Worm (Caenorhabditis elegans) whole organism, L1 larva: ENCODE results near the gene F18E9.7.

Source experiments
- C04F5.9 ChIP-seq: sonication (generic microtip); optimal IDR thresholded peaks from 2 replicates; lab custom pipeline; 2016; ENCODE audit warnings: missing genetic modification characterization, missing compliant biosample characterization
- C16A3.4 ChIP-seq: fragments of 150-350 bp; optimal IDR thresholded peaks from 2 replicates; lab custom pipeline; 2014; ENCODE audit warnings: missing biosample characterization, missing genetic modification characterization
- C34B4.2 ChIP-seq: sonication (generic microtip); optimal IDR thresholded peaks from 2 replicates; lab custom pipeline; 2017; ENCODE audit warnings: mild to moderate bottlenecking, missing genetic modification characterization, missing compliant biosample characterization
- Y116A8C.19 ChIP-seq: sonication (generic microtip); optimal IDR thresholded peaks from 2 replicates; lab custom pipeline; 2016; ENCODE audit warnings: missing compliant biosample characterization, missing genetic modification characterization, borderline replicate concordance
- aha-1 ChIP-seq: fragments of 150-350 bp; optimal IDR thresholded peaks from 2 replicates; lab custom pipeline; 2014; ENCODE audit warnings: missing biosample characterization, missing genetic modification characterization
- blmp-1 ChIP-seq: fragments of 150-350 bp; optimal IDR thresholded peaks from 2 replicates; lab custom pipeline; 2014; ENCODE audit warnings: missing biosample characterization, missing genetic modification characterization
- ceh-82 ChIP-seq, 3 experiments: fragments of 150-350 bp in 1 of 3; sonication (generic microtip) in 2 of 3; optimal IDR thresholded peaks; 2 replicates each; lab custom pipeline; 2014 to 2017; ENCODE audit warnings: missing biosample characterization in 3 of 3, missing genetic modification characterization in 3 of 3
- ces-1 ChIP-seq: fragments of 150-350 bp; optimal IDR thresholded peaks from 2 replicates; lab custom pipeline; 2014; ENCODE audit warnings: missing biosample characterization, missing genetic modification reagents, missing genetic modification characterization
- dpl-1 ChIP-seq, 3 experiments: fragments of 150-350 bp in 2 of 3; sonication (generic microtip) in 1 of 3; optimal IDR thresholded peaks; 2 replicates each; lab custom pipeline; 2014 to 2017; ENCODE audit warnings: missing biosample characterization in 3 of 3, missing genetic modification characterization in 3 of 3, missing genetic modification reagents in 3 of 3
- dsc-1 ChIP-seq: sonication (generic microtip); optimal IDR thresholded peaks from 2 replicates; lab custom pipeline; 2016; ENCODE audit warnings: mild to moderate bottlenecking, missing genetic modification characterization, missing compliant biosample characterization
- efl-3 ChIP-seq: fragments of 200-800 bp; sonication (Bioruptor generic); optimal IDR thresholded peaks from 2 replicates; lab custom pipeline; 2018; ENCODE audit warnings: mild to moderate bottlenecking, missing genetic modification characterization, missing compliant biosample characterization
- egl-13 ChIP-seq: sonication (generic microtip); optimal IDR thresholded peaks from 2 replicates; lab custom pipeline; 2016; ENCODE audit warnings: missing genotype, missing genetic modification reagents, missing genetic modification characterization, missing compliant biosample characterization
- elt-2 ChIP-seq: sonication (generic microtip); optimal IDR thresholded peaks from 2 replicates; lab custom pipeline; 2016; ENCODE audit warnings: missing genetic modification characterization, mild to moderate bottlenecking, inconsistent platforms, missing compliant biosample characterization, missing genetic modification reagents
- ets-5 ChIP-seq: fragments of 200-800 bp; sonication (Bioruptor generic); IDR thresholded peaks from 2 replicates; pipeline ENCODE4 v1.3.6; 2022; ENCODE audit warnings: missing genetic modification characterization, missing compliant biosample characterization
- fos-1 ChIP-seq: fragments of 150-350 bp; optimal IDR thresholded peaks from 2 replicates; lab custom pipeline; 2014; ENCODE audit warnings: missing biosample characterization, missing genetic modification characterization
- grh-1 ChIP-seq: fragments of 200-800 bp; sonication (Bioruptor generic); IDR thresholded peaks from 2 replicates; pipeline ENCODE4 v1.3.6; 2022; ENCODE audit warnings: missing genetic modification reagents, missing genetic modification characterization, missing compliant biosample characterization
- hlh-4 ChIP-seq: sonication (generic microtip); optimal IDR thresholded peaks from 2 replicates; lab custom pipeline; 2016; ENCODE audit warnings: mild to moderate bottlenecking, missing genetic modification characterization, missing compliant biosample characterization
- isw-1 ChIP-seq: fragments of 200-800 bp; sonication (Bioruptor generic); IDR thresholded peaks from 2 replicates; pipeline ENCODE4 v1.3.6; 2022; ENCODE audit warnings: missing genetic modification characterization, missing compliant biosample characterization
- lin-15B ChIP-seq: fragments of 150-350 bp; sonication (generic microtip); optimal IDR thresholded peaks from 3 replicates; lab custom pipeline; 2014; ENCODE audit warnings: missing biosample characterization, missing genetic modification characterization
- lin-35 ChIP-seq, 2 experiments: fragments of 150-350 bp; optimal IDR thresholded peaks; 2 replicates each; lab custom pipeline; 2014; ENCODE audit warnings: missing biosample characterization in 2 of 2, missing genetic modification characterization in 2 of 2, missing genetic modification reagents in 2 of 2
- lir-3 ChIP-seq: sonication (generic microtip); optimal IDR thresholded peaks from 2 replicates; lab custom pipeline; 2016; ENCODE audit warnings: mild to moderate bottlenecking, missing genetic modification characterization, moderate library complexity, missing compliant biosample characterization; ENCODE audit not compliant: poor library complexity
- lsy-2 ChIP-seq, 2 experiments: fragments of 150-350 bp; optimal IDR thresholded peaks; 2 replicates each; lab custom pipeline; 2014; ENCODE audit warnings: missing biosample characterization in 2 of 2, missing genetic modification characterization in 2 of 2
- mab-9 ChIP-seq: fragments of 200-800 bp; sonication (Bioruptor generic); IDR thresholded peaks from 2 replicates; pipeline ENCODE4 v1.3.6; 2022; ENCODE audit warnings: missing genetic modification reagents, missing genetic modification characterization, missing compliant biosample characterization
- mdl-1 ChIP-seq, 2 experiments: fragments of 150-350 bp; optimal IDR thresholded peaks; 2 replicates each; lab custom pipeline; 2014 to 2017; ENCODE audit warnings: missing biosample characterization in 2 of 2, missing genetic modification characterization in 2 of 2, inconsistent platforms in 1 of 2
- mef-2 ChIP-seq: fragments of 150-350 bp; optimal IDR thresholded peaks from 2 replicates; lab custom pipeline; 2014; ENCODE audit warnings: missing biosample characterization, missing genetic modification characterization
- mep-1 ChIP-seq: fragments of 150-350 bp; optimal IDR thresholded peaks from 2 replicates; lab custom pipeline; 2014; ENCODE audit warnings: missing biosample characterization, missing genetic modification characterization
- nhr-11 ChIP-seq: fragments of 150-350 bp; optimal IDR thresholded peaks from 2 replicates; lab custom pipeline; 2014; ENCODE audit warnings: missing biosample characterization, missing genetic modification characterization
- nhr-20 ChIP-seq: sonication (generic microtip); optimal IDR thresholded peaks from 2 replicates; lab custom pipeline; 2016; ENCODE audit warnings: mild to moderate bottlenecking, missing genetic modification characterization, missing compliant biosample characterization
- nhr-28 ChIP-seq: fragments of 150-350 bp; optimal IDR thresholded peaks from 2 replicates; lab custom pipeline; 2014; ENCODE audit warnings: missing biosample characterization, missing genetic modification characterization
- nhr-47 ChIP-seq: sonication (generic microtip); optimal IDR thresholded peaks from 2 replicates; lab custom pipeline; 2016; ENCODE audit warnings: mild to moderate bottlenecking, missing genetic modification characterization, moderate library complexity, missing compliant biosample characterization
- nhr-71 ChIP-seq: sonication (generic microtip); optimal IDR thresholded peaks from 2 replicates; lab custom pipeline; 2016; ENCODE audit warnings: mild to moderate bottlenecking, missing genetic modification characterization, moderate library complexity, missing compliant biosample characterization
- nhr-77 ChIP-seq: fragments of 150-350 bp; optimal IDR thresholded peaks from 2 replicates; lab custom pipeline; 2014; ENCODE audit warnings: missing biosample characterization, missing genetic modification characterization
- nhr-85 ChIP-seq: sonication (generic microtip); peaks from one replicate; lab custom pipeline; 2016; ENCODE audit warnings: missing genetic modification characterization, inconsistent platforms, missing compliant biosample characterization
- nhr-90 ChIP-seq: sonication (generic microtip); optimal IDR thresholded peaks from 2 replicates; lab custom pipeline; 2016; ENCODE audit warnings: mild to moderate bottlenecking, missing genetic modification characterization, missing compliant biosample characterization; ENCODE audit not compliant: poor library complexity
- pag-3 ChIP-seq: sonication (generic microtip); optimal IDR thresholded peaks from 2 replicates; lab custom pipeline; 2017; ENCODE audit warnings: missing genetic modification characterization, mild to moderate bottlenecking, missing compliant biosample characterization, antibody characterized with exemption, borderline replicate concordance; ENCODE audit not compliant: insufficient read depth
- pqm-1 ChIP-seq: sonication (generic microtip); optimal IDR thresholded peaks from 3 replicates; lab custom pipeline; 2017; ENCODE audit warnings: missing biosample characterization, missing genetic modification characterization
- rnt-1 ChIP-seq: sonication (generic microtip); optimal IDR thresholded peaks from 2 replicates; lab custom pipeline; 2016; ENCODE audit warnings: mild to moderate bottlenecking, missing genetic modification characterization, moderate library complexity, missing compliant biosample characterization
- snpc-4 ChIP-seq: fragments of 150-350 bp; optimal IDR thresholded peaks from 2 replicates; lab custom pipeline; 2014; ENCODE audit warnings: missing biosample characterization, missing genetic modification characterization
- snu-23 ChIP-seq: sonication (generic microtip); optimal IDR thresholded peaks from 2 replicates; lab custom pipeline; 2016; ENCODE audit warnings: missing genetic modification characterization, missing compliant biosample characterization
- sptf-1 ChIP-seq: fragments of 150-350 bp; optimal IDR thresholded peaks from 2 replicates; lab custom pipeline; 2014; ENCODE audit warnings: missing biosample characterization, missing genetic modification characterization
- swsn-7 ChIP-seq: sonication (generic microtip); optimal IDR thresholded peaks from 2 replicates; lab custom pipeline; 2016; ENCODE audit warnings: missing genetic modification characterization, missing compliant biosample characterization
- tbx-2 ChIP-seq: sonication (generic microtip); optimal IDR thresholded peaks from 2 replicates; lab custom pipeline; 2016; ENCODE audit warnings: missing genetic modification characterization, missing compliant biosample characterization
- tlp-1 ChIP-seq: fragments of 150-350 bp; optimal IDR thresholded peaks from 2 replicates; lab custom pipeline; 2014; ENCODE audit warnings: missing biosample characterization, missing genetic modification characterization
- unc-86 ChIP-seq: sonication (generic microtip); optimal IDR thresholded peaks from 2 replicates; lab custom pipeline; 2016; ENCODE audit warnings: missing genetic modification characterization, missing compliant biosample characterization
- ztf-11 ChIP-seq, 2 experiments: sonication (generic microtip); optimal IDR thresholded peaks; 2 replicates each; lab custom pipeline; 2016 to 2017; ENCODE audit warnings: missing genetic modification characterization in 2 of 2, missing biosample characterization in 1 of 2, missing compliant biosample characterization in 1 of 2

F18E9.7 gene

DNA sequence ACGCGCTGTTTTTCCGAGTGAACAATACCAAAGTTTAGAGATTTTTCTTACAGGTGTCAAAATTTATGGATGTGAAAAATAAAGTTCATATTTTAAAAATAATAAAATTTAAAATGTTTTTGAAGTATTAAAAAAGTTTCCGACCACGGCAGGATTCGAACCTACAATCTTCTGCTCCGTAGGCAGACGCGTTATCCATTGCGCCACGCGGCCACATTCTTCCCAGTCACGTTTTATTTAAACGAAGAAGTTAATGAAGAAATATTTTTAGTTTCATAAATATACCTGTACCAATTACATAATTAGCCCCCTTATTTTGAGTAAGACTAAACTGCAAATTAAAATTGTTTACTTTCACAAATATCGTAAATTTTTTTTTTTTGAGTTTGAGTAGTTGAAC, 43.1 kb upstream of the F18E9.7 start:
- TF ChIP-seq nhr-20 (tag; lab: Kevin White, UChicago) (peak; percentile 17), elt-2 (tag; lab: Kevin White, UChicago) (peak; percentile 12), aha-1 (tag; lab: Kevin White, UChicago) (no peak), mef-2 (tag; lab: Kevin White, UChicago) (no peak), ces-1 (GFP tag; lab: Kevin White, UChicago) (no peak), lir-3 (tag; lab: Kevin White, UChicago) (no peak), lin-35 (GFP tag; optimal IDR thresholded peaks at IDR 0.05; lab: Kevin White, UChicago) (peak in 1 of 2 experiments; percentile 20), tbx-2 (no peak), lin-15B (tag; lab: Kevin White, UChicago) (no peak), unc-86 (no peak), nhr-90 (peak; percentile 2), C34B4.2 (tag; lab: Kevin White, UChicago) (no peak), nhr-85 (peak; percentile 38), snu-23 (GFP tag; lab: Kevin White, UChicago) (peak; percentile 6)
- TF ChIP-seq, all 84 proteins: peak for 6

DNA sequence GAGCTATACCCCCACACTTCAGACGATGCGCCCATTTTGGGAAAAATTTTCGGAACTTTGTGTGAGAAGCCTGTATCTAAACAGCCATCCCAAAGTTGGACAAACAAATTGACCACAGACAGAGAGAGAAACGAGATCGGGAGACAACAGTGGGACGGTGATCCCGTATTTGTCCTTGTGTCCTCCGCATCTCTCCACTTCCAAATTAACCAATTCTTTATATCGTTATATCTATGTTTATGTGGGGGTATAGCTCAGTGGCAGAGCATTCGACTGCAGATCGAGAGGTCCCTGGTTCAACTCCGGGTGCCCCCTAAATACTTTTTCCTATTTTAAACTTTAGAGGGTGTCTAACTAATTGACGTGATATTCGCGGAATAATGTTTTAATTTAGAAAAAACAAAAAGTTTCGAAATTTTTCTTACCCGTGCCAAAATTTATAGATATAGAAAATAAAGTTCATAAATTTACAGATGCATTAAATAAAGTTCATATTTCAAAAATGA, 41.2 kb upstream of the F18E9.7 start:
- TF ChIP-seq nhr-90 (peak; percentile 22), isw-1 (GFP tag; lab: Robert Waterston, UW) (no peak), nhr-28 (tag; lab: Kevin White, UChicago) (no peak)

ce11 chrX:8625090-8625489, 27.5 kb upstream of the F18E9.7 start, which contains the start of gene K01A12.3:
K01A12.3 (minus strand) TSS chrX:8625190.
- TF ChIP-seq blmp-1 = no peak
- no peak for TF ChIP-seq C04F5.9 (tag; lab: Kevin White, UChicago)
- no peak for TF ChIP-seq C34B4.2 (tag; lab: Kevin White, UChicago)
- TF ChIP-seq swsn-7 (tag; lab: Kevin White, UChicago) = no peak
- TF ChIP-seq C16A3.4 = no peak
- TF ChIP-seq rnt-1 (tag; lab: Kevin White, UChicago) = no peak
- no peak for TF ChIP-seq aha-1 (tag; lab: Kevin White, UChicago)
- TF ChIP-seq tlp-1 (tag; lab: Kevin White, UChicago) = no peak
- TF ChIP-seq pqm-1 (tag; lab: Kevin White, UChicago) = no peak
- TF ChIP-seq isw-1 (GFP tag; lab: Robert Waterston, UW) = no peak
- no peak for TF ChIP-seq grh-1
- no peak for TF ChIP-seq nhr-90
- TF ChIP-seq dpl-1 (GFP tag; optimal IDR thresholded peaks at IDR 0.05; lab: Kevin White, UChicago) = no peak
- TF ChIP-seq efl-3 (GFP tag; lab: Kevin White, UChicago) = no peak
- no peak for TF ChIP-seq Y116A8C.19 (tag; lab: Kevin White, UChicago)
- TF ChIP-seq ceh-82 (tag; optimal IDR thresholded peaks at IDR 0.05; lab: Kevin White, UChicago) = no peak
- TF ChIP-seq, all 84 proteins: peak for 0

ce11 chrX:8623840-8624591, 26.5 kb upstream of the F18E9.7 start:
- TF ChIP-seq sptf-1 (tag; lab: Kevin White, UChicago) = no peak
- peak; percentile 27 for TF ChIP-seq nhr-85
- TF ChIP-seq rnt-1 (tag; lab: Kevin White, UChicago) = peak; percentile 45
- TF ChIP-seq nhr-47 (tag; lab: Kevin White, UChicago) = peak; percentile 14
- peak; percentile 18 for TF ChIP-seq nhr-77 (tag; lab: Kevin White, UChicago)
- TF ChIP-seq hlh-4 (tag; lab: Kevin White, UChicago) = no peak
- no peak for TF ChIP-seq nhr-11 (tag; lab: Kevin White, UChicago)
- no peak for TF ChIP-seq lsy-2 (tag; optimal IDR thresholded peaks at IDR 0.05; lab: Kevin White, UChicago)
- TF ChIP-seq egl-13 (tag; lab: Kevin White, UChicago) = no peak
- no peak for TF ChIP-seq snpc-4 (tag; lab: Kevin White, UChicago)
- TF ChIP-seq C16A3.4 = no peak
- no peak for TF ChIP-seq mdl-1 (tag; optimal IDR thresholded peaks at IDR 0.05; lab: Kevin White, UChicago)
- TF ChIP-seq mep-1 (tag; lab: Kevin White, UChicago) = no peak
- TF ChIP-seq nhr-90 = peak; percentile 22
- TF ChIP-seq ztf-11 (tag; optimal IDR thresholded peaks at IDR 0.05; lab: Kevin White, UChicago) = no peak
- TF ChIP-seq ets-5 (GFP tag; lab: Robert Waterston, UW) = no peak
- no peak for TF ChIP-seq fos-1
- TF ChIP-seq dsc-1 (tag; lab: Kevin White, UChicago) = no peak
- no peak for TF ChIP-seq mab-9
- no peak for TF ChIP-seq tbx-2
- no peak for TF ChIP-seq pag-3 (tag; lab: Kevin White, UChicago)
- peak; percentile 8 for TF ChIP-seq nhr-71
